Fruit fly (Drosophila melanogaster) whole organism, embryonic: Measurements from ENCODE around the gene smid.

Source experiments
- ATbp ChIP-seq: fragments of 200-800 bp; sonication (Bioruptor generic); optimal IDR thresholded peaks from 2 replicates; lab custom pipeline; 2017; ENCODE audit warnings: missing biosample characterization, mild to moderate bottlenecking, missing genetic modification characterization, missing genetic modification reagents
- Ada2b ChIP-seq: fragments of 200-800 bp; sonication (Bioruptor generic); IDR thresholded peaks from 2 replicates; pipeline ENCODE4 v1.3.6; 2022; ENCODE audit warnings: missing biosample characterization, missing genetic modification characterization
- Atf-2 ChIP-seq: fragments of 200-800 bp; sonication (Bioruptor generic); optimal IDR thresholded peaks from 2 replicates; lab custom pipeline; 2016; ENCODE audit warnings: missing biosample characterization, missing genetic modification characterization
- Awh ChIP-seq: fragments of 200-800 bp; sonication (Bioruptor generic); IDR thresholded peaks from 2 replicates; pipeline ENCODE4, ENCODE4 v1.3.6; 2022; ENCODE audit warnings: missing biosample characterization, missing genetic modification characterization
- Bteb2 ChIP-seq: fragments of 200-800 bp; sonication (Bioruptor generic); optimal IDR thresholded peaks from 2 replicates; lab custom pipeline; 2016; ENCODE audit warnings: missing biosample characterization, missing genetic modification characterization
- CG11085 ChIP-seq: fragments of 200-800 bp; sonication (Bioruptor generic); IDR thresholded peaks from 2 replicates; pipeline ENCODE4 v1.3.6; 2022; ENCODE audit warnings: missing biosample characterization, missing genetic modification characterization
- CG11504 ChIP-seq: fragments of 200-800 bp; sonication (Bioruptor generic); optimal IDR thresholded peaks from 3 replicates; lab custom pipeline; 2019; ENCODE audit warnings: missing biosample characterization, mild to moderate bottlenecking, missing genetic modification characterization, moderate library complexity
- CG11695 ChIP-seq: fragments of 200-800 bp; sonication (Bioruptor generic); IDR thresholded peaks from 3 replicates; pipeline ENCODE4 v1.3.6; 2022; ENCODE audit warnings: missing biosample characterization, missing genetic modification characterization
- CG12071 ChIP-seq: fragments of 200-800 bp; sonication (Bioruptor generic); optimal IDR thresholded peaks from 3 replicates; lab custom pipeline; 2018; ENCODE audit warnings: missing biosample characterization, mild to moderate bottlenecking, missing genetic modification characterization
- CG13123 ChIP-seq: fragments of 200-800 bp; sonication (Bioruptor generic); optimal IDR thresholded peaks from 2 replicates; lab custom pipeline; 2016; ENCODE audit warnings: missing biosample characterization, missing genetic modification characterization
- CG13894 ChIP-seq: fragments of 200-800 bp; sonication (Bioruptor generic); optimal IDR thresholded peaks from 3 replicates; lab custom pipeline; 2018; ENCODE audit warnings: missing biosample characterization, mild to moderate bottlenecking, missing genetic modification characterization, moderate library complexity
- CG14860 ChIP-seq: fragments of 200-800 bp; sonication (Bioruptor generic); IDR thresholded peaks from 3 replicates; pipeline ENCODE4 v1.3.6; 2022; ENCODE audit warnings: missing biosample characterization, missing genetic modification characterization; ENCODE audit not compliant: partially characterized antibody
- CG15696 ChIP-seq: fragments of 200-800 bp; sonication (Bioruptor generic); optimal IDR thresholded peaks from 2 replicates; lab custom pipeline; 2019; ENCODE audit warnings: missing biosample characterization, mild to moderate bottlenecking, missing genetic modification characterization, moderate library complexity
- CG1647 ChIP-seq: fragments of 200-800 bp; sonication (Bioruptor generic); optimal IDR thresholded peaks from 3 replicates; lab custom pipeline; 2016; ENCODE audit warnings: missing biosample characterization, missing genetic modification characterization
- CG18599 ChIP-seq: fragments of 200-800 bp; sonication (Bioruptor generic); optimal IDR thresholded peaks from 3 replicates; lab custom pipeline; 2017; ENCODE audit warnings: missing biosample characterization, missing genetic modification characterization, mild to moderate bottlenecking, moderate library complexity, missing genetic modification reagents
- CG3995 ChIP-seq: fragments of 200-800 bp; sonication (Bioruptor generic); optimal IDR thresholded peaks from 3 replicates; lab custom pipeline; 2016; ENCODE audit warnings: missing biosample characterization, missing genetic modification characterization
- CG4854 ChIP-seq: fragments of 200-800 bp; sonication (Bioruptor generic); optimal IDR thresholded peaks from 2 replicates; lab custom pipeline; 2016; ENCODE audit warnings: missing biosample characterization, missing genetic modification characterization, inconsistent platforms
- CG5953 ChIP-seq: fragments of 200-800 bp; sonication (Bioruptor generic); IDR thresholded peaks from 2 replicates; pipeline ENCODE4 v1.3.6; 2022; ENCODE audit warnings: missing biosample characterization, missing genetic modification characterization
- CG9727 ChIP-seq: fragments of 200-800 bp; sonication (Bioruptor generic); optimal IDR thresholded peaks from 3 replicates; lab custom pipeline; 2017; ENCODE audit warnings: missing biosample characterization, mild to moderate bottlenecking, missing genetic modification characterization
- Camta ChIP-seq: fragments of 200-800 bp; sonication (Bioruptor generic); optimal IDR thresholded peaks from 2 replicates; lab custom pipeline; 2016; ENCODE audit warnings: missing biosample characterization, missing genetic modification characterization
- Deaf1 ChIP-seq: fragments of 200-800 bp; optimal IDR thresholded peaks from 3 replicates; lab custom pipeline; 2019; ENCODE audit warnings: missing biosample characterization, mild to moderate bottlenecking, missing genetic modification characterization, moderate library complexity
- Dip3 ChIP-seq: fragments of 200-800 bp; sonication (Bioruptor generic); optimal IDR thresholded peaks from 3 replicates; lab custom pipeline; 2016; ENCODE audit warnings: missing biosample characterization, missing genetic modification characterization
- GATAe ChIP-seq: fragments of 200-800 bp; sonication (Bioruptor generic); conservative IDR thresholded peaks from 2 replicates; pipeline ENCODE4 v1.3.6; 2022; ENCODE audit warnings: missing biosample characterization, missing genetic modification characterization
- H15 ChIP-seq: fragments of 200-800 bp; sonication (Bioruptor generic); IDR thresholded peaks from 3 replicates; pipeline ENCODE4 v1.3.6; 2022; ENCODE audit warnings: missing biosample characterization, missing genetic modification characterization
- Hand ChIP-seq: fragments of 200-800 bp; sonication (Bioruptor generic); optimal IDR thresholded peaks from 2 replicates; lab custom pipeline; 2017; ENCODE audit warnings: mild to moderate bottlenecking, missing biosample characterization, missing genetic modification reagents, missing genetic modification characterization
- Max ChIP-seq: fragments of 200-800 bp; sonication (Bioruptor generic); optimal IDR thresholded peaks from 2 replicates; lab custom pipeline; 2016; ENCODE audit warnings: missing biosample characterization, mild to moderate bottlenecking, missing genetic modification characterization
- Trl ChIP-seq, 3 experiments: fragments of >200 bp in 2 of 3; fragments of 200-800 bp in 1 of 3; sonication (Bioruptor generic) in 1 of 3; optimal IDR thresholded peaks; 2 replicates in 1 of 3; 3 replicates in 2 of 3; lab custom pipeline; 2016 to 2017; ENCODE audit warnings: missing biosample characterization in 1 of 3, missing genetic modification characterization in 1 of 3
- YL-1 ChIP-seq: fragments of 200-800 bp; sonication (Bioruptor generic); optimal IDR thresholded peaks from 3 replicates; lab custom pipeline; 2017; ENCODE audit warnings: missing biosample characterization, mild to moderate bottlenecking, missing genetic modification characterization
- al ChIP-seq: fragments of 200-800 bp; sonication (Bioruptor generic); IDR thresholded peaks from 2 replicates; pipeline ENCODE4 v1.3.6; 2022; ENCODE audit warnings: missing biosample characterization, missing genetic modification characterization
- bbx ChIP-seq: fragments of 200-800 bp; sonication (Bioruptor generic); IDR thresholded peaks from 2 replicates; pipeline ENCODE4 v1.3.6; 2022; ENCODE audit warnings: missing biosample characterization, missing genetic modification characterization; ENCODE audit not compliant: partially characterized antibody
- chif ChIP-seq, 2 experiments: fragments of 200-800 bp; sonication (Bioruptor generic); optimal IDR thresholded peaks; 3 replicates each; lab custom pipeline; 2016; ENCODE audit warnings: missing biosample characterization in 2 of 2, missing genetic modification characterization in 2 of 2
- chn ChIP-seq: fragments of 200-800 bp; sonication (Bioruptor generic); optimal IDR thresholded peaks from 2 replicates; lab custom pipeline; 2016; ENCODE audit warnings: missing biosample characterization, missing genetic modification characterization
- crol ChIP-seq: fragments of 200-800 bp; sonication (Bioruptor generic); IDR thresholded peaks from 2 replicates; pipeline ENCODE4 v1.3.6; 2022; ENCODE audit warnings: missing biosample characterization, missing genetic modification characterization
- eve ChIP-seq, 2 experiments: fragments of >200 bp; optimal IDR thresholded peaks; 2 replicates each; lab custom pipeline; 2017; ENCODE audit warnings: missing biosample characterization in 2 of 2, missing genetic modification characterization in 2 of 2
- exex ChIP-seq: fragments of 200-800 bp; sonication (Bioruptor generic); optimal IDR thresholded peaks from 4 replicates; lab custom pipeline; 2018; ENCODE audit warnings: missing biosample characterization, mild to moderate bottlenecking, missing genetic modification characterization, moderate library complexity
- grau ChIP-seq: fragments of 200-800 bp; optimal IDR thresholded peaks from 3 replicates; lab custom pipeline; 2019; ENCODE audit warnings: missing biosample characterization, mild to moderate bottlenecking, missing genetic modification characterization, moderate library complexity
- grn ChIP-seq: fragments of 200-800 bp; sonication (Bioruptor generic); optimal IDR thresholded peaks from 3 replicates; lab custom pipeline; 2017; ENCODE audit warnings: missing biosample characterization, missing genetic modification characterization
- mirr ChIP-seq: fragments of 200-800 bp; sonication (Bioruptor generic); optimal IDR thresholded peaks from 3 replicates; lab custom pipeline; 2018; ENCODE audit warnings: missing biosample characterization, mild to moderate bottlenecking, missing genetic modification characterization
- pb ChIP-seq: fragments of 200-800 bp; sonication (Bioruptor generic); optimal IDR thresholded peaks from 3 replicates; lab custom pipeline; 2016; ENCODE audit warnings: missing biosample characterization, missing genetic modification characterization
- sens ChIP-seq: fragments of 200-800 bp; sonication (Bioruptor generic); peaks from one replicate; lab custom pipeline; 2016; ENCODE audit warnings: missing biosample characterization, missing genetic modification characterization
- sna ChIP-seq: fragments of 200-800 bp; sonication (Bioruptor generic); IDR thresholded peaks from 2 replicates; pipeline ENCODE4 v1.3.6; 2022; ENCODE audit warnings: missing biosample characterization, missing genetic modification characterization; ENCODE audit not compliant: partially characterized antibody
- sug ChIP-seq: fragments of 200-800 bp; optimal IDR thresholded peaks from 2 replicates; lab custom pipeline; 2019; ENCODE audit warnings: missing biosample characterization, mild to moderate bottlenecking, missing genetic modification characterization, moderate library complexity
- toy ChIP-seq: fragments of 200-800 bp; sonication (Bioruptor generic); IDR thresholded peaks from 2 replicates; pipeline ENCODE4 v1.3.6; 2022; ENCODE audit warnings: missing biosample characterization, missing genetic modification characterization
- trh ChIP-seq: fragments of 200-800 bp; sonication (Bioruptor generic); optimal IDR thresholded peaks from 2 replicates; lab custom pipeline; 2016; ENCODE audit warnings: missing biosample characterization, missing genetic modification characterization
- vnd ChIP-seq: fragments of 200-800 bp; sonication (Bioruptor generic); IDR thresholded peaks from 3 replicates; pipeline ENCODE4 v1.3.6; 2022; ENCODE audit warnings: missing biosample characterization, missing genetic modification characterization; ENCODE audit not compliant: partially characterized antibody

The smid gene

dm6 chr3L:7397979-7398378, 16.6 kb downstream of the smid start, which contains the start of gene CG8562 (continued):
- no peak for TF ChIP-seq ATbp
- TF ChIP-seq CG3995, result no peak
- TF ChIP-seq GATAe (GFP tag; lab: Robert Waterston, UW), result peak; percentile 52; the same call in 1 of the 2 replicates

dm6 chr3L:7399770-7400169, 18.4 kb downstream of the smid start, which contains the start of gene CG18417:
CG18417 (plus strand) TSS chr3L:7400070.
- TF ChIP-seq exex (tag; lab: Kevin White, UChicago), result peak; percentile 13
- no peak for TF ChIP-seq CG13894 (tag; lab: Kevin White, UChicago)

DNA sequence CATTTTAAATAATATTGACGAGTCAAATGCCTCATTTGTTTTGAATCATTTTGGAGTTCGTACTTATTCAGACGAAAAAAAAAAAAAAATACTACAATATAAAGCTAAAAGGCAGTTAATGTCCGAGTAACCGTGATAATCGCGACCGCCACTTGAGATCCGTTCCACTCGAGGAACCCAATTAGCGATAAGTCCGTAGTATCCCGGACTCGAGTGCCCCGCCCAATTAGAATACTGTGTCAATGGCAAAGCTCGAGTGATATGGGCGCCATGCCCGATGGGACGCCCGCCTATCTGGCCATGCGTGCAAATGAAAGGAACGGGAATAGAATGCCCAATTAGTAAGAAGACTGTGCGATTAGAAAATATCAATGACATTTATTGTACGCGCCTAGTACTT, 20.6 kb downstream of the smid start:
- TF ChIP-seq Ada2b (GFP tag; lab: Robert Waterston, UW) (no peak), toy (GFP tag; lab: Robert Waterston, UW) (no peak), grn (peak; percentile 27), Max (GFP tag; lab: Kevin White, UChicago) (no peak), bbx (no peak), sens (peak; percentile 21), vnd (GFP tag; lab: Robert Waterston, UW) (peak; percentile 52; the same call in 2 of the 3 replicates), CG9727 (GFP tag; lab: Kevin White, UChicago) (no peak), CG11695 (GFP tag; lab: Robert Waterston, UW) (no peak), sug (peak; percentile 46), CG18599 (GFP tag; lab: Kevin White, UChicago) (peak; percentile 13), Camta (no peak), al (GFP tag; lab: Robert Waterston, UW) (no peak), exex (tag; lab: Kevin White, UChicago) (peak; percentile 89), GATAe (GFP tag; lab: Robert Waterston, UW) (peak; percentile 26; the same call in 1 of the 2 replicates), CG4854 (GFP tag; lab: Kevin White, UChicago) (no peak)

DNA sequence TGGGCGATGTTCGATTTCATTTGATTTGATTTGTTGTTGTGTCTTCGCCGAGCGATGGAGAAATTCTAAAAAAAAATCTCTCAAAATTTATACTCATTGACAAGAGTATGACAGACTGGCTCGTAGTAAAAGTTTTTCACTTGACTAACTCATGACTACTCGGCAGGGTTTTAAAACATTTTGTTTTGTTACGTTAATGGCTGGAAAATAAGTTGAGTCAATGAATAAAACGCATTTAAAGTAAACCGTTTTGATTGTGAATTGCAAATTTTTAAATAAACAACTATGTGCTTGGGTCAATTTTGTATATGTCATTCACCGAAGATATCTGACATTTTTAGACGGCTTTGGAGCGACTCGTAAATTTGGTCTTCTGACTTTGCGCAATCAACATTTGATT, 22.7 kb downstream of the smid start, which contains the start of gene CG8560:
TSS of gene CG8560 (minus strand) at position 101 of the 400 bp plus-strand sequence.
- TF ChIP-seq Dip3, result no peak
- TF ChIP-seq CG14860 (GFP tag; lab: Robert Waterston, UW), result peak; percentile 19; the same call in 1 of the 3 replicates
- no peak for TF ChIP-seq CG15696
- no peak for TF ChIP-seq pb
- TF ChIP-seq Awh (GFP tag; lab: Robert Waterston, UW), result no peak
- TF ChIP-seq Trl (optimal IDR thresholded peaks at IDR 0.05; lab: Kevin White, UChicago), result no peak
- no peak for TF ChIP-seq Trl (GFP tag; optimal IDR thresholded peaks at IDR 0.05; lab: Kevin White, UChicago)
- TF ChIP-seq, all 482 proteins: peak for 1

- TF ChIP-seq Bteb2 (GFP tag; lab: Kevin White, UChicago), result no peak
- peak; percentile 42 for TF ChIP-seq mirr (GFP tag; lab: Kevin White, UChicago)
- no peak for TF ChIP-seq chn
- TF ChIP-seq grau, result no peak
- no peak for TF ChIP-seq chif (GFP tag; optimal IDR thresholded peaks at IDR 0.05; lab: Kevin White, UChicago)
- TF ChIP-seq CG11504 (tag; lab: Kevin White, UChicago), result peak; percentile 99
- peak; percentile 94 for TF ChIP-seq Deaf1 (tag; lab: Kevin White, UChicago)
- no peak for TF ChIP-seq eve (GFP tag; optimal IDR thresholded peaks at IDR 0.05; lab: Kevin White, UChicago)
- TF ChIP-seq CG5953, result no peak
- peak; percentile 95 for TF ChIP-seq crol (GFP tag; lab: Robert Waterston, UW)
- TF ChIP-seq YL-1 (GFP tag; lab: Kevin White, UChicago), result no peak
- no peak for TF ChIP-seq sna (GFP tag; lab: Robert Waterston, UW)
- no peak for TF ChIP-seq CG1647 (GFP tag; lab: Kevin White, UChicago)
- TF ChIP-seq CG13123 (GFP tag; lab: Kevin White, UChicago), result no peak
- TF ChIP-seq Hand (GFP tag; lab: Kevin White, UChicago), result no peak
- TF ChIP-seq trh (GFP tag; lab: Kevin White, UChicago), result no peak
- peak; percentile 18 for TF ChIP-seq CG12071 (GFP tag; lab: Kevin White, UChicago)
- TF ChIP-seq CG18599 (GFP tag; lab: Kevin White, UChicago), result no peak
- no peak for TF ChIP-seq CG11085 (GFP tag; lab: Robert Waterston, UW)
- no peak for TF ChIP-seq H15 (GFP tag; lab: Robert Waterston, UW)
- no peak for TF ChIP-seq Atf-2 (GFP tag; lab: Kevin White, UChicago)
Observed at dm6 chr3L:7422578-7422977, 41.2 kb downstream of the smid start.
